Fruit fly (Drosophila melanogaster) Kc167 (cell line): ENCODE data around the gene CG32579.

ENCODE experiments used
- Myc ChIP-seq: fragments of >200 bp; optimal IDR thresholded peaks from 2 replicates; lab custom pipeline; 2017; ENCODE audit warnings: missing external identifiers
- Sin3A ChIP-seq: fragments of >200 bp; optimal IDR thresholded peaks from 2 replicates; lab custom pipeline; 2018; ENCODE audit warnings: missing external identifiers
- psq ChIP-seq: fragments of >200 bp; optimal IDR thresholded peaks from 2 replicates; lab custom pipeline; 2017; ENCODE audit warnings: missing external identifiers
- ttk ChIP-seq: sonication (Bioruptor generic); optimal IDR thresholded peaks from 2 replicates; lab custom pipeline; 2017; ENCODE audit warnings: missing external identifiers

DNA sequence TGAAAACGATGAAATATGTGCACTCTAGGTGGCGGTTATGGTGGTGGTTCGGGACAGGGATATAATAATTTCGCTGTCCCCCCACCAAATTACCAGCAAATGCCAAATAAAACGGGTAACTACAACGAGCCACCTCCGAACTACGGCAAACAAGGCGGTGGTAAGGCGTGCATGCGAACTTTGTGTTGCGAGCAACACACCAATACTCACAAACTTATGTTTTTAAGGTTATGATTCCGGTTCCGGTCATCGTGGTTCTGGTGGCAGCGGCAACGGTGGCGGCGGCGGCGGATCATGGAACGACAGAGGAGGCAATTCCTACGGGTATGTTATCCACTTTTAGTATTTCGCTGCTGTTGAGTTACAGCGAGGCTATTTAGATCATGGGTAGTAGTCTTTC lies 34.1 kb upstream of the CG32579 start:
- TF ChIP-seq psq (lab: Kevin White, UChicago) (no peak), Myc (lab: Kevin White, UChicago) (no peak), ttk (lab: Kevin White, UChicago) (no peak), Sin3A (lab: Kevin White, UChicago) (no peak)
